Worm (Caenorhabditis elegans): Measurements from ENCODE around the gene Y62H9A.13.

Gene Y62H9A.13

ce11 chrX:11916705-11917104 is at the start of gene Y62H9A.13:
Gene Y62H9A.13 (plus strand): TSS chrX:11917005.
- TF ChIP-seq dao-5 (tag; optimal IDR thresholded peaks at IDR 0.05) (no peak), W03F9.2 (tag; optimal IDR thresholded peaks at IDR 0.05) (no peak), him-1 (tag; optimal IDR thresholded peaks at IDR 0.05) (no peak)

DNA sequence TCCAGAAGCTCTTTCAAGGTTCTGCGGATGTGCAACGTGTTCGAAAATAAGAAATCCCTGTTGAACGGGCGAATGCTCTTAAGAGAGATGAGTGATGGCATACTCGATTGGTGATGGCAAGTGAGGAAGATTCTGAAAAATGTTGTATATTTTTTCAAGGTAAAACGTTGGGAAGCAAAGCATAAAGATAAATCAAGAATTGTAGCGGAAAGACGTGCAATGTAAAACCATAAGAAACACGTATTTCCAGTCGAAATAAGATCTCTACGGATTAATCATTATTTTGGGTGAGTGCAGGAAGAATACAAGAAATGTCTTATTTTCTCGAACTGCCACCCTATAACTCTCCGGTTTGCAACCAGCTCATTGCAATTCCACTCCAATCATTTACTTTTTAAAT is 47.5 kb upstream of the Y62H9A.13 start, which contains the start of gene dot-1.2:
Gene dot-1.2 (minus strand): TSS at position 101 of the 400 bp plus-strand sequence.
- TF ChIP-seq dao-5 (tag; optimal IDR thresholded peaks at IDR 0.05) = no peak
- no peak for TF ChIP-seq W03F9.2 (tag; optimal IDR thresholded peaks at IDR 0.05)
- no peak for TF ChIP-seq him-1 (tag; optimal IDR thresholded peaks at IDR 0.05)

- TF ChIP-seq him-1 (tag; optimal IDR thresholded peaks at IDR 0.05) (no peak), W03F9.2 (tag; optimal IDR thresholded peaks at IDR 0.05) (no peak), dao-5 (tag; optimal IDR thresholded peaks at IDR 0.05) (no peak)
Measured at ce11 chrX:11870393-11870792, 46.4 kb upstream of the Y62H9A.13 start.

ce11 chrX:11872210-11872609 is 44.6 kb upstream of the Y62H9A.13 start:
- TF ChIP-seq him-1 (tag; optimal IDR thresholded peaks at IDR 0.05) (no peak), dao-5 (tag; optimal IDR thresholded peaks at IDR 0.05) (peak; percentile 11), W03F9.2 (tag; optimal IDR thresholded peaks at IDR 0.05) (no peak)

- TF ChIP-seq W03F9.2 (tag; optimal IDR thresholded peaks at IDR 0.05) (no peak), him-1 (tag; optimal IDR thresholded peaks at IDR 0.05) (no peak), dao-5 (tag; optimal IDR thresholded peaks at IDR 0.05) (no peak)
Measured at ce11 chrX:11875260-11875659, 41.5 kb upstream of the Y62H9A.13 start, which contains the start of gene Y62H9A.1. Gene Y62H9A.1 (plus strand): TSS chrX:11875541.

DNA sequence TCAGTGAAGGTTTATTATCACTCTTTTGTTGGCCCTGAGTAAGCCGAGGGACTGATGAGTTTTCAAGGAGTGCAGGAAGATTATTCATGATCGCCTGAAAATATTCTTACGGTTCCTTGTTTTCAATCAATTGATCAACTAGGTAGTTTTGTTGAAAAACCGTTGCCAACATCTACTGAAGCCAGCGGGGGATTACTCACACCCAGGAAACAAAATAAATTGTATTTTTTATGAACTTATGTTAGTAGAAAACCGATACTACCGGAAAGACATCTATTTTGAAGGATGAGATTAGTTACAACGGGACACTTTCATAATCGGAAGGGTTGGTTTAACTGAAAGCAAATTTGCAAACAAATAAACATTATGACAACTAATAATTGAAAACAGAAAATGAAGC is 38.7 kb upstream of the Y62H9A.13 start, which contains the start of gene Y62H9A.2:
Gene Y62H9A.2 (minus strand): TSS at position 101 of the 400 bp plus-strand sequence.
- TF ChIP-seq him-1 (tag; optimal IDR thresholded peaks at IDR 0.05) = no peak
- TF ChIP-seq W03F9.2 (tag; optimal IDR thresholded peaks at IDR 0.05) = no peak
- TF ChIP-seq dao-5 (tag; optimal IDR thresholded peaks at IDR 0.05) = no peak

DNA sequence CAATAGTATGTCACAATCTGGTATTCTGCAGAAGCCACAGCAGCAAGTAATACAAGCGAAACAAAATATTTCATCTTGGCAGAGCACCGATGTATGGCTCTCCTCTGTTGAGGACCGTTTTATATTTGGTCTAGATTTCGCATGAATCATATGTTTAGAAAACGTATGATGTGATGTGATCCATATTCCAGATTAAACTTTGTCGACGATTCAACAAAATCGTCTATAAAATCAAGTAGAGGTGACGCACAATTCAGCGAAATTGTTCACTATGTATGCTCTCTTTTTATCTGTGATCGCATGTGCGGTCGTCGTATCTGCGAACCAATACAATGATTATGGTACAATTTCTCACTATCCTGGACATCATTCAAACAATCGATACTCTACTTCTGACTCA is 36.9 kb upstream of the Y62H9A.13 start, which contains the start of the genes Y62H9A.3 and Y62H9A.4:
Gene Y62H9A.3 (minus strand): TSS at position 101 of the 400 bp plus-strand sequence.
Gene Y62H9A.4 (plus strand): TSS at position 256 of the 400 bp plus-strand sequence.
- no peak for TF ChIP-seq dao-5 (tag; optimal IDR thresholded peaks at IDR 0.05)
- no peak for TF ChIP-seq W03F9.2 (tag; optimal IDR thresholded peaks at IDR 0.05)
- TF ChIP-seq him-1 (tag; optimal IDR thresholded peaks at IDR 0.05) = no peak

DNA sequence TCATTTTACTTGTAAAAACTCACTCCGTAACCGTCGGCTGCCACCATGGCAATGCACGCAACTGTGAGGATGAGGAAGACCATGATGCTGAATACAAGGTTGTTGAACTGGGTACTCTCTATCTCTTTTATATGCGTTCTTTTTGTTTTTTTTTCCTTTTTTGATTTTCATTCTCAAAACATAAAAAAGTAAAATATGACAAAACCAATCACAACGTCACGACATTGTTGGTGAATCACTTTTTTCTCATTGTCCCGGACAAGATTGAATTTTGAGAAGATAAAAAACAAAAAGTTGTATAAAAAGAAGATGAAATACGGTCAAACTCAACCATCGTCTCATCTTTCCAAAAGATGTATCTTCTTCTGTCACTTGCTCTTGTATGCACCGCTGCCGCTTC is 34.0 kb upstream of the Y62H9A.13 start, which contains the start of the genes Y62H9A.5 and ule-5:
Gene Y62H9A.5 (minus strand): TSS at position 101 of the 400 bp plus-strand sequence.
Gene ule-5 (plus strand): TSS at position 328 of the 400 bp plus-strand sequence.
- TF ChIP-seq W03F9.2 (tag; optimal IDR thresholded peaks at IDR 0.05) (no peak), dao-5 (tag; optimal IDR thresholded peaks at IDR 0.05) (no peak), him-1 (tag; optimal IDR thresholded peaks at IDR 0.05) (no peak)

- TF ChIP-seq dao-5 (tag; optimal IDR thresholded peaks at IDR 0.05) = no peak
- no peak for TF ChIP-seq him-1 (tag; optimal IDR thresholded peaks at IDR 0.05)
- no peak for TF ChIP-seq W03F9.2 (tag; optimal IDR thresholded peaks at IDR 0.05)
Measured at ce11 chrX:11885577-11885976, 31.2 kb upstream of the Y62H9A.13 start, which contains the start of gene Y62H9A.7. Gene Y62H9A.7 (minus strand): TSS chrX:11885677.

ce11 chrX:11892328-11892727 is 24.5 kb upstream of the Y62H9A.13 start, which contains the start of gene Y62H9A.8:
Gene Y62H9A.8 (minus strand): TSS chrX:11892428.
- no peak for TF ChIP-seq him-1 (tag; optimal IDR thresholded peaks at IDR 0.05)
- TF ChIP-seq dao-5 (tag; optimal IDR thresholded peaks at IDR 0.05) = no peak
- TF ChIP-seq W03F9.2 (tag; optimal IDR thresholded peaks at IDR 0.05) = no peak

DNA sequence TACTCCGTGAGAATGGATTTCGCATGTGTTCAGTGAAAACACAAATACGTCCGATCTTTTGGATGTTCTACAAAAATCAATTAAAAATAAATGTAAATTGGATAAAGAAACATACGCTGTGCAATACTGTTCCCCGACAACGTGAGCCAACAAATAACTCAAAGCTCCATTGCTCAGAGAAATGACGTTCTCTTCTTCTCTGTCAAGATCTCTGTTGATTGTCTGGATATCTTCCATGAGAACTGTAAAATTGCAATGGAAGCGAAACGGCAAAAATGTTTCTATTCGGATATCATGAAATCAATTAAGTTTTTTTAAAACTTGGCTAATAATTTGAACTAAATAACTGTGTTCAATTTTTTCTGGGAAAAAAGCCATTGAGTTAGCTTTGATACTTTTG is 20.1 kb upstream of the Y62H9A.13 start:
- TF ChIP-seq dao-5 (tag; optimal IDR thresholded peaks at IDR 0.05) (no peak), him-1 (tag; optimal IDR thresholded peaks at IDR 0.05) (no peak), W03F9.2 (tag; optimal IDR thresholded peaks at IDR 0.05) (no peak)

DNA sequence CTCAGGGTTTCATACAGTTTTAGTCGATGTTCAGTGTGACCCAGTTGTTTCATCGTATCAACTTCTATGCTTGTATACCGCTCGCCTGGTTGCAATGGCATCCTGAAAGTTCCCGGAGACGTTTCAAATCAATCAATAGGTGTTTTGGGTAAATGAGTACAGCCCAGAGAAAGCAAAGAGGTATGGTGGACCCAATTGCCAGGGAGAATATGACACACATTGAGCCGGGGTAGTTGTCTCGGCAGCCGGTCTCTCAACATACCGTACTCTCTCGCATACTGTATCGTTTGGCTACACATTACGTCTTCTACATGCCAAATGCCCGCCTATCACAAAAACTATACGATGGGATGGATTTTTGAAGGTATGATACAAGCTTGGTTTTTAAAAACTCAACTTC is 18.8 kb upstream of the Y62H9A.13 start, which contains the start of gene Y62H9A.9:
Gene Y62H9A.9 (minus strand): TSS at position 101 of the 400 bp plus-strand sequence.
- TF ChIP-seq W03F9.2 (tag; optimal IDR thresholded peaks at IDR 0.05) (no peak), him-1 (tag; optimal IDR thresholded peaks at IDR 0.05) (no peak), dao-5 (tag; optimal IDR thresholded peaks at IDR 0.05) (no peak)

DNA sequence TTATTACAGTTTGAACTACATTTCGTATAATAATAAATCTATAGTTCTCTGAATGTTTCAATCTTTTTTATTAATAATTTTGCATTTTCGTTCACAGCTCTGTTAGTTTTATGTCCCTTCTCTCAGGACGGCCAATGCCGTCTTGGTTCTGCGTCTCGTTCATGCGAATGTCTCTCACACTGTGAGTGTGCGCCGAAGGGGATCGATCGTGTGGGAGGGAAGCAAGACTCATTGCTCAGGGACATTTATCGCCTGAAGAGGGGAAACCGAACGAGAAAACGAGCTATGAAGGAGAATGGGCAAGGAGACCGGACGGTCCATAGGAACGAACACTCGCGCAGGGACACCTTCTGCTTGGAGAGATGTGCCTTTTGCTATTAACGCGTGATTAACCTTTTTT is 17.8 kb upstream of the Y62H9A.13 start:
- TF ChIP-seq W03F9.2 (tag; optimal IDR thresholded peaks at IDR 0.05) = no peak
- no peak for TF ChIP-seq dao-5 (tag; optimal IDR thresholded peaks at IDR 0.05)
- TF ChIP-seq him-1 (tag; optimal IDR thresholded peaks at IDR 0.05) = no peak

DNA sequence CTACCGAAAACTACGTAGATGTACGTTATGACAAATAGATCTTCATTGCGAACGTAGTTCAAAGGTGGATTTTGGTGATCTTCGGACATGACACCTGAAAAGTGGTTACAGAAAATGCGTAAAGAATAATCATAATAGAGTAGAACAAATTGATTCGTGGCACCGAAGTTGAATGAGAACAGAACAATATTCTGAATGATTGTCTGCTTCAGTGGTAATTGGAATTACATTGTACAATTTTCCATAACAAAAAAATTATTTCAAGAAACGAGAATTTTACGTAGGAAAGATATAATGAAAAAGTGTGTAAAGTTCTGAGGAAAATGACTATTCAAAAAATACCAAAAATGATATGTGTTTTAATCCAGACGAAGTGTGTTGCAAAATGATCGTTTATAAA is 14.1 kb upstream of the Y62H9A.13 start, which contains the start of gene Y62H9A.10:
Gene Y62H9A.10 (minus strand): TSS at position 101 of the 400 bp plus-strand sequence.
- no peak for TF ChIP-seq W03F9.2 (tag; optimal IDR thresholded peaks at IDR 0.05)
- no peak for TF ChIP-seq dao-5 (tag; optimal IDR thresholded peaks at IDR 0.05)
- TF ChIP-seq him-1 (tag; optimal IDR thresholded peaks at IDR 0.05) = no peak

Measured in whole organism, L4/young adult.